Worm (Caenorhabditis elegans) whole organism, midembryonic: ENCODE measurements around the gene dgk-2.

Experiments
- T22C8.4 ChIP-seq: fragments of 200-800 bp; sonication (Bioruptor generic); IDR thresholded peaks from 2 replicates; pipeline ENCODE4 v1.3.6; 2022; ENCODE audit warnings: missing genetic modification characterization, missing compliant biosample characterization
- cog-1 ChIP-seq: sonication (generic microtip); optimal IDR thresholded peaks from 2 replicates; lab custom pipeline; 2016; ENCODE audit warnings: missing genetic modification characterization, missing compliant biosample characterization
- flt-1 ChIP-seq: fragments of 200-800 bp; sonication (Bioruptor generic); IDR thresholded peaks from 2 replicates; pipeline ENCODE4 v1.3.6; 2022; ENCODE audit warnings: missing genetic modification characterization, missing compliant biosample characterization
- klf-2 ChIP-seq: fragments of 200-800 bp; sonication (Bioruptor generic); conservative IDR thresholded peaks from 2 replicates; pipeline ENCODE4 v1.3.6; 2022; ENCODE audit warnings: missing genetic modification reagents, missing genetic modification characterization, missing compliant biosample characterization
- med-1 ChIP-seq: sonication (generic microtip); optimal IDR thresholded peaks from 2 replicates; lab custom pipeline; 2017; ENCODE audit warnings: missing genetic modification characterization, mild to moderate bottlenecking, missing compliant biosample characterization, antibody characterized with exemption, missing genetic modification reagents; ENCODE audit not compliant: insufficient read depth
- ref-1 ChIP-seq: fragments of 200-800 bp; sonication (Bioruptor generic); conservative IDR thresholded peaks from 2 replicates; pipeline ENCODE4 v1.3.6; 2022; ENCODE audit warnings: missing genetic modification reagents, missing genetic modification characterization, missing compliant biosample characterization
- tab-1 ChIP-seq: fragments of 200-800 bp; sonication (Bioruptor generic); IDR thresholded peaks from 2 replicates; pipeline ENCODE4 v1.3.6; 2022; ENCODE audit warnings: missing genetic modification characterization, missing compliant biosample characterization
- ztf-23 ChIP-seq: fragments of 200-800 bp; sonication (Bioruptor generic); IDR thresholded peaks from 2 replicates; pipeline ENCODE4 v1.3.6; 2022; ENCODE audit warnings: missing genetic modification reagents, missing genetic modification characterization, missing compliant biosample characterization
- ztf-29 ChIP-seq: fragments of 200-800 bp; sonication (Bioruptor generic); IDR thresholded peaks from 2 replicates; pipeline ENCODE4 v1.3.6; 2022; ENCODE audit warnings: missing genetic modification reagents, missing genetic modification characterization, missing compliant biosample characterization

Gene dgk-2

DNA sequence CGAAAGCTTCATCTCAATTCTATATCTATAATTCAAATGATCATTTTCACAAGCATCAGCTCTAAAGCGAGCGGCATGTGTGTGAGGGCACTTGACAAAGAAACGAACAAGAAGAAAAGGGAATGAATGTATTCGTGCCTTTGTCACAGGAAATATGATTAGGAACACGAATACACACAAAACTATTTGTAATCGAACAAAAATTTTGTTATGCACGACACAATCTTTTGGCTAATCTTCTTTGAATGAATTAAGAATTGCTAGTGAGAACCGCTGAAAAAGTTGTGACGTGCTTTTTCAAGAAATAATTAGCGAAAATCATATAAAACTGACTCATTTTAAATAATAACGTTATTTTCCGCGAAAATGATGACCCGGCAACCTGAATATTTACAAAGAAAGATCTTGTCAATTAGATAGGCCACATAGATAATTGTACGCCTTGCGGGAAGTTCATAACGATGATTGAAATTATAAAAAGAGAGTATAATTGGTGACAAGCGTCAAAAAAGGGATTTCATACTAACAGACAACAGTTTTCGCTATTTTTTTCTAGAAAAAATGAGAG is 10.7 kb downstream of the dgk-2 start:
- no peak for TF ChIP-seq ztf-23 (GFP tag; lab: Robert Waterston, UW)
- TF ChIP-seq tab-1 (GFP tag; lab: Robert Waterston, UW) = no peak

DNA sequence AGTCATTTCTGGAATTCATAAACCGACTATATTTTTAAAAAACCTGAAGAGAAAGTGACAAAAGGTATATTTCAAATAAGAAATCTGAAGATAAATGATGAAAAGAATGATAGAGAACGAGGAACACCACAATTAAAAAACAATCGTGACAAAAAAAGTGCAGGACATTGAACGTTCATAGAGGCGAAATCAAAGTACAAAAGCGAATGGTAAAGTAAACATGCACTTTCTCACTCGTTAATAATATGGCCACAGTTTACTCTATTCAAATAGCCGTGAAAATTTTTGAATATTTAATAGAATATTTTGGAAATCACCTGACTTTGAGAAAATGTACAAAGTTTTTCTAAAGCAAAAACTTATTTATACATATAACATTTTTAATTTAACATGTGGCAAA is 12.0 kb downstream of the dgk-2 start, which contains the start of gene F46H6.5:
Gene F46H6.5 (minus strand): TSS at position 10 of the 400 bp plus-strand sequence.
- TF ChIP-seq tab-1 (GFP tag; lab: Robert Waterston, UW) (no peak), flt-1 (GFP tag; lab: Robert Waterston, UW) (no peak), T22C8.4 (no peak), klf-2 (GFP tag; lab: Robert Waterston, UW) (no peak), med-1 (no peak), ztf-29 (GFP tag; lab: Robert Waterston, UW) (no peak), ref-1 (GFP tag; lab: Robert Waterston, UW) (no peak), ztf-23 (GFP tag; lab: Robert Waterston, UW) (no peak), cog-1 (tag; lab: Kevin White, UChicago) (no peak)

DNA sequence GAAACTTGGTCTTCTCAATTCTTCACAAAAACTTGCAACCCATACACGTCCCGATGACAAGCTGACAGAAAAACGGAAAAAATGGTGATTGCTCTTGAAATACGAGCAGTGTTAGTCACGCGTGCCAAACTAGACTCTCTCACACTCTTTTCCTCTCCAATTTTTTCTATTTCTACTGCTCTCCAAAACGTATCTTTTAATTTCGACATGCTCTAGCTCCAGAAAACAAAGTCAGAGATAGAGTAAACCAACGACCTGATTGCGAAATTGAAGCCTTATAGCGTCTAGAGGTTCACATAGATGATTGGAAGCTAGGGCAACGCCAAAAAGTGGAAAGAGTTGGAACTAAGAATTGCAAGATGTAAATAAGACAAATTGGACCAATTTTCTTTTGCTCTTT is 13.8 kb downstream of the dgk-2 start:
- no peak for TF ChIP-seq ztf-23 (GFP tag; lab: Robert Waterston, UW)
- TF ChIP-seq ref-1 (GFP tag; lab: Robert Waterston, UW) = no peak
- no peak for TF ChIP-seq cog-1 (tag; lab: Kevin White, UChicago)
- no peak for TF ChIP-seq klf-2 (GFP tag; lab: Robert Waterston, UW)
- TF ChIP-seq flt-1 (GFP tag; lab: Robert Waterston, UW) = no peak
- no peak for TF ChIP-seq tab-1 (GFP tag; lab: Robert Waterston, UW)
- no peak for TF ChIP-seq med-1
- TF ChIP-seq T22C8.4 = no peak
- TF ChIP-seq ztf-29 (GFP tag; lab: Robert Waterston, UW) = no peak

- no peak for TF ChIP-seq ztf-23 (GFP tag; lab: Robert Waterston, UW)
- TF ChIP-seq flt-1 (GFP tag; lab: Robert Waterston, UW) = no peak
- TF ChIP-seq tab-1 (GFP tag; lab: Robert Waterston, UW) = no peak
- TF ChIP-seq med-1 = no peak
- TF ChIP-seq ref-1 (GFP tag; lab: Robert Waterston, UW) = no peak
- no peak for TF ChIP-seq klf-2 (GFP tag; lab: Robert Waterston, UW)
- no peak for TF ChIP-seq ztf-29 (GFP tag; lab: Robert Waterston, UW)
- TF ChIP-seq cog-1 (tag; lab: Kevin White, UChicago) = no peak
- TF ChIP-seq T22C8.4 = no peak
These were observed 15.3 kb downstream of the dgk-2 start, which contains the start of gene ncr-1 for ce11 chrX:4488807-4489336. Gene ncr-1, minus strand, starts transcription at chrX:4488857.

- TF ChIP-seq ztf-23 (GFP tag; lab: Robert Waterston, UW) (no peak), flt-1 (GFP tag; lab: Robert Waterston, UW) (no peak), med-1 (no peak), ztf-29 (GFP tag; lab: Robert Waterston, UW) (no peak), cog-1 (tag; lab: Kevin White, UChicago) (no peak), ref-1 (GFP tag; lab: Robert Waterston, UW) (no peak), klf-2 (GFP tag; lab: Robert Waterston, UW) (no peak), tab-1 (GFP tag; lab: Robert Waterston, UW) (no peak), T22C8.4 (no peak)
These were observed 20.1 kb downstream of the dgk-2 start for ce11 chrX:4484072-4484471.

DNA sequence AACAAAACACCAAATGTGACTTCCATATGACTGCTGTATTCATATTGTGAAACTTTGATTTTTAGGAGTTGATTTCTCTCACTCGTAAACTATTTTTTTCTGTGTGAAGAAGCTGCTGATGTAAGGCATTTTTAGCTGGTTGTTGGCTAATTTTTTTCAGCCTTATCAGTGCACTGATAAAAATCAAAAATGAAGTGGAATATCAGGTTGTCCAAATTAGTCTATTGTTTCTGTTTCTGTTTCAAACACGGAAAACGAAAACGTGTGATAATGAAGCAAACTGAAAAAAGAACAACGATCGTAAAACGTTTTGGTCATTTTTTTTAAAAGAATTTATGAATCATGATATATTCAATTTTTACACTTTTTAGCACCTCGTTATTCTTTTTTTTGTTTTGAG is 23.4 kb downstream of the dgk-2 start:
- TF ChIP-seq cog-1 (tag; lab: Kevin White, UChicago) (no peak), T22C8.4 (no peak), ref-1 (GFP tag; lab: Robert Waterston, UW) (no peak), ztf-29 (GFP tag; lab: Robert Waterston, UW) (no peak), med-1 (no peak), tab-1 (GFP tag; lab: Robert Waterston, UW) (no peak), klf-2 (GFP tag; lab: Robert Waterston, UW) (no peak), flt-1 (GFP tag; lab: Robert Waterston, UW) (no peak), ztf-23 (GFP tag; lab: Robert Waterston, UW) (no peak)

- no peak for TF ChIP-seq tab-1 (GFP tag; lab: Robert Waterston, UW)
- no peak for TF ChIP-seq ztf-29 (GFP tag; lab: Robert Waterston, UW)
- TF ChIP-seq ztf-23 (GFP tag; lab: Robert Waterston, UW) = no peak
- TF ChIP-seq med-1 = no peak
- TF ChIP-seq T22C8.4 = no peak
- TF ChIP-seq cog-1 (tag; lab: Kevin White, UChicago) = no peak
- TF ChIP-seq klf-2 (GFP tag; lab: Robert Waterston, UW) = no peak
- no peak for TF ChIP-seq ref-1 (GFP tag; lab: Robert Waterston, UW)
- TF ChIP-seq flt-1 (GFP tag; lab: Robert Waterston, UW) = no peak
These were observed 24.2 kb downstream of the dgk-2 start for ce11 chrX:4479960-4480359.

DNA sequence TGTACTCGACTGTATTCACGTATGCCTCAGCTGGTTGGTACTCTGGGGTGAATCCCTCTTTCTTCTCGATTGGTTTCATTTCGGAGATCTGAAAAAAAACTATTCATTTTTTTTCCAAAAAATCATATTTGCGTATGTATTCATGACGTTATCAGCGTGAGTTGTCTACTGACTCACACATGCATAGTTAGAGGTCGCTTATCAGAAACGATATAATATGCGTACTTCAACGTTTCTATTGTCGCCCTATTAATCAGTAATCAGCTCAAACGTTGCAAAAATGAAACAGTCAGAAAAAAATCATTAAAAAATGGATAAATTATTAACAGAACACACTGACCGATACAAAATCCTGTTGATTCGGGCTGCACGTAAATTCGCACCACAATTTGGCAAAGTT is 25.7 kb downstream of the dgk-2 start:
- no peak for TF ChIP-seq ref-1 (GFP tag; lab: Robert Waterston, UW)
- TF ChIP-seq flt-1 (GFP tag; lab: Robert Waterston, UW) = no peak
- no peak for TF ChIP-seq tab-1 (GFP tag; lab: Robert Waterston, UW)
- TF ChIP-seq klf-2 (GFP tag; lab: Robert Waterston, UW) = no peak
- no peak for TF ChIP-seq ztf-23 (GFP tag; lab: Robert Waterston, UW)
- no peak for TF ChIP-seq med-1
- TF ChIP-seq ztf-29 (GFP tag; lab: Robert Waterston, UW) = no peak
- TF ChIP-seq cog-1 (tag; lab: Kevin White, UChicago) = no peak
- no peak for TF ChIP-seq T22C8.4

DNA sequence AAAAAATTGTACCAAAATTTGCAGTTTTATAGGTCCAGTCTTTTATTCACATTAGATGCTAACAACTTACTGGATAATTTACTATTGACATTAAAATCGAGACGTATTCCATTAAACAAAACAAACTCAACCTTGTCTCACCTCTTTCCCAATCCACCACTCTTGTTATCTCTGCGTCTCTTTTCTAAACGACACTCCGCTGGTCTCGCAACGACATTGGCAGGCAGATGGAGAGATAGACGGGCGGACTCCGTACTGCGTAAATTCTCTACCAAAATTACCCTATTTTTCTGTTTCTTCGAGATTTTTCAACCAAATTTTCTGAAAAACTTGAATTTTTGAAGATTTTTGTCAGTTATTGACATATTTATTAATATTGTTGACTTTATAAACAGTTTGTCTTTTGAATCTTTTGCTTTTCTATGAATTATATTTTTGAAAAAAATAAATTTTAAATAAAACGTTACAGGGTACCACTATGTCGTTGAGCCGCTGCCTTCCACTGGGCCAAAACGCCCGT is 34.8 kb downstream of the dgk-2 start, which contains the start of gene asb-2:
Gene asb-2 (plus strand): TSS at position 470 of the 520 bp plus-strand sequence.
- TF ChIP-seq T22C8.4 = no peak
- TF ChIP-seq tab-1 (GFP tag; lab: Robert Waterston, UW) = no peak
- TF ChIP-seq ztf-29 (GFP tag; lab: Robert Waterston, UW) = no peak
- TF ChIP-seq ref-1 (GFP tag; lab: Robert Waterston, UW) = no peak
- no peak for TF ChIP-seq flt-1 (GFP tag; lab: Robert Waterston, UW)
- 0 out of 2 replicates have a peak, but pooled peaks have one; percentile 16 for TF ChIP-seq ztf-23 (GFP tag; lab: Robert Waterston, UW)
- peak; percentile 50 for TF ChIP-seq cog-1 (tag; lab: Kevin White, UChicago)
- no peak for TF ChIP-seq med-1
